Worm (Caenorhabditis elegans) whole organism, young adult: ENCODE measurements around the gene tos-1.

Experiments used
- F22D6.2 ChIP-seq: sonication (generic microtip); optimal IDR thresholded peaks from 2 replicates; lab custom pipeline; 2016; ENCODE audit warnings: mild to moderate bottlenecking, missing genetic modification characterization, missing compliant biosample characterization
- F23B12.7 ChIP-seq: sonication (generic microtip); optimal IDR thresholded peaks from 2 replicates; lab custom pipeline; 2017; ENCODE audit warnings: missing genetic modification characterization, mild to moderate bottlenecking, missing compliant biosample characterization, antibody characterized with exemption, moderate library complexity; ENCODE audit not compliant: insufficient read depth
- F49E8.2 ChIP-seq: sonication (generic microtip); optimal IDR thresholded peaks from 3 replicates; lab custom pipeline; 2017; ENCODE audit warnings: missing genetic modification characterization, mild to moderate bottlenecking, missing compliant biosample characterization, antibody characterized with exemption, moderate library complexity; ENCODE audit not compliant: insufficient read depth
- K11D2.4 ChIP-seq: fragments of 200-800 bp; sonication (Bioruptor generic); IDR thresholded peaks from 2 replicates; pipeline ENCODE4 v1.3.6; 2022; ENCODE audit warnings: missing genetic modification reagents, missing genetic modification characterization, missing compliant biosample characterization
- K12H6.12 ChIP-seq: fragments of 200-800 bp; sonication (Bioruptor generic); optimal IDR thresholded peaks from 2 replicates; lab custom pipeline; 2018; ENCODE audit warnings: mild to moderate bottlenecking, missing genetic modification characterization, missing compliant biosample characterization
- Y53F4B.3 ChIP-seq: fragments of 200-800 bp; sonication (Bioruptor generic); IDR thresholded peaks from 2 replicates; pipeline ENCODE4 v1.3.6; 2022; ENCODE audit warnings: missing genetic modification reagents, missing genetic modification characterization, missing compliant biosample characterization
- Y53G8AR.9 ChIP-seq: fragments of 200-800 bp; sonication (Bioruptor generic); conservative IDR thresholded peaks from 2 replicates; pipeline ENCODE4 v1.3.6; 2022; ENCODE audit warnings: missing genetic modification reagents, missing genetic modification characterization, missing compliant biosample characterization
- aptf-2 ChIP-seq: fragments of 200-800 bp; sonication (Bioruptor generic); conservative IDR thresholded peaks from 2 replicates; pipeline ENCODE4 v1.3.6; 2022; ENCODE audit warnings: missing genetic modification reagents, missing genetic modification characterization, missing compliant biosample characterization
- aptf-3 ChIP-seq: fragments of 200-800 bp; sonication (Bioruptor generic); IDR thresholded peaks from 2 replicates; pipeline ENCODE4 v1.3.6; 2022; ENCODE audit warnings: missing genetic modification characterization, missing compliant biosample characterization
- athp-1 ChIP-seq: sonication (generic microtip); optimal IDR thresholded peaks from 2 replicates; lab custom pipeline; 2017; ENCODE audit warnings: mild to moderate bottlenecking, missing genetic modification characterization, missing compliant biosample characterization
- attf-5 ChIP-seq: fragments of 200-800 bp; sonication (Bioruptor generic); optimal IDR thresholded peaks from 2 replicates; lab custom pipeline; 2018; ENCODE audit warnings: mild to moderate bottlenecking, missing genetic modification characterization, missing compliant biosample characterization
- attf-6 ChIP-seq: fragments of 200-800 bp; sonication (Bioruptor generic); IDR thresholded peaks from 2 replicates; pipeline ENCODE4 v1.3.6; 2022; ENCODE audit warnings: missing genetic modification reagents, missing genetic modification characterization, missing compliant biosample characterization
- cebp-2 ChIP-seq: fragments of 200-800 bp; sonication (Bioruptor generic); IDR thresholded peaks from 2 replicates; pipeline ENCODE4 v1.3.6; 2022; ENCODE audit warnings: missing genetic modification characterization, missing compliant biosample characterization
- ceh-40 ChIP-seq: fragments of 200-800 bp; sonication (Bioruptor generic); IDR thresholded peaks from 2 replicates; pipeline ENCODE4 v1.3.6; 2022; ENCODE audit warnings: missing genetic modification characterization, missing compliant biosample characterization
- ceh-91 ChIP-seq: fragments of 200-800 bp; sonication (Bioruptor generic); IDR thresholded peaks from 2 replicates; pipeline ENCODE4 v1.3.6; 2022; ENCODE audit warnings: missing genetic modification reagents, missing genetic modification characterization, missing compliant biosample characterization
- dox-1 ChIP-seq: fragments of 200-800 bp; sonication (Bioruptor generic); IDR thresholded peaks from 2 replicates; pipeline ENCODE4 v1.3.6; 2022; ENCODE audit warnings: missing genetic modification reagents, missing genetic modification characterization, missing compliant biosample characterization
- dpff-1 ChIP-seq: sonication (generic microtip); optimal IDR thresholded peaks from 2 replicates; lab custom pipeline; 2017; ENCODE audit warnings: mild to moderate bottlenecking, missing genetic modification characterization, missing compliant biosample characterization
- dpl-1 ChIP-seq: fragments of 150-350 bp; optimal IDR thresholded peaks from 2 replicates; lab custom pipeline; 2014; ENCODE audit warnings: missing biosample characterization, missing genetic modification reagents, missing genetic modification characterization
- efl-1 ChIP-seq: fragments of 150-350 bp; optimal IDR thresholded peaks from 2 replicates; lab custom pipeline; 2014; ENCODE audit warnings: missing biosample characterization, missing genetic modification reagents, missing genetic modification characterization
- fkh-3 ChIP-seq: sonication (generic microtip); optimal IDR thresholded peaks from 2 replicates; lab custom pipeline; 2016; ENCODE audit warnings: mild to moderate bottlenecking, missing genetic modification characterization, missing compliant biosample characterization
- hrde-1 ChIP-seq: sonication (generic microtip); optimal IDR thresholded peaks from 2 replicates; lab custom pipeline; 2016; ENCODE audit warnings: missing genetic modification characterization, mild to moderate bottlenecking, missing compliant biosample characterization, moderate library complexity, missing genotype, missing genetic modification reagents, borderline replicate concordance
- let-526 ChIP-seq: fragments of 200-800 bp; sonication (Bioruptor generic); IDR thresholded peaks from 2 replicates; pipeline ENCODE4 v1.3.6; 2022; ENCODE audit warnings: missing genetic modification reagents, missing genetic modification characterization, missing compliant biosample characterization
- let-607 ChIP-seq, 2 experiments: fragments of 200-800 bp in 1 of 2; sonication (Bioruptor generic) in 1 of 2; sonication (generic microtip) in 1 of 2; optimal IDR thresholded peaks; 2 replicates each; lab custom pipeline; 2016 to 2018; ENCODE audit warnings: mild to moderate bottlenecking in 2 of 2, missing compliant biosample characterization in 2 of 2, missing genetic modification characterization in 2 of 2, moderate library complexity in 2 of 2, missing genotype in 1 of 2
- lin-26 ChIP-seq: fragments of 200-800 bp; sonication (Bioruptor generic); IDR thresholded peaks from 2 replicates; pipeline ENCODE4 v1.3.6; 2022; ENCODE audit warnings: missing genetic modification reagents, missing genetic modification characterization, missing compliant biosample characterization
- lin-35 ChIP-seq, 3 experiments: fragments of 150-350 bp in 2 of 3; sonication (generic microtip) in 1 of 3; optimal IDR thresholded peaks; 2 replicates each; lab custom pipeline; 2014 to 2018; ENCODE audit warnings: missing biosample characterization in 3 of 3, missing genetic modification characterization in 3 of 3, missing genetic modification reagents in 3 of 3
- madf-10 ChIP-seq: sonication (generic microtip); optimal IDR thresholded peaks from 2 replicates; lab custom pipeline; 2016; ENCODE audit warnings: mild to moderate bottlenecking, missing genetic modification characterization, missing compliant biosample characterization
- madf-6 ChIP-seq: fragments of 200-800 bp; sonication (Bioruptor generic); IDR thresholded peaks from 2 replicates; pipeline ENCODE4 v1.3.6; 2022; ENCODE audit warnings: missing genetic modification reagents, missing genetic modification characterization, missing compliant biosample characterization
- madf-8 ChIP-seq: fragments of 200-800 bp; sonication (Bioruptor generic); conservative IDR thresholded peaks from 2 replicates; pipeline ENCODE4 v1.3.6; 2022; ENCODE audit warnings: missing genetic modification reagents, missing genetic modification characterization, missing compliant biosample characterization
- mxl-1 ChIP-seq: sonication (generic microtip); optimal IDR thresholded peaks from 2 replicates; lab custom pipeline; 2016; ENCODE audit warnings: missing genetic modification characterization, missing compliant biosample characterization
- nhr-27 ChIP-seq: fragments of 200-800 bp; sonication (Bioruptor generic); optimal IDR thresholded peaks from 2 replicates; lab custom pipeline; 2018; ENCODE audit warnings: mild to moderate bottlenecking, missing genetic modification characterization, moderate library complexity, missing compliant biosample characterization
- nhr-80 ChIP-seq: sonication (generic microtip); optimal IDR thresholded peaks from 2 replicates; lab custom pipeline; 2016; ENCODE audit warnings: missing genetic modification characterization, missing compliant biosample characterization
- rpc-1 ChIP-seq, 2 experiments: fragments of 150-350 bp in 1 of 2; sonication (generic microtip) in 1 of 2; optimal IDR thresholded peaks; 2 replicates each; lab custom pipeline; 2014 to 2018; ENCODE audit warnings: missing biosample characterization in 1 of 2, missing genetic modification characterization in 1 of 2, missing genetic modification reagents in 1 of 2, missing genotype in 1 of 2
- sea-2 ChIP-seq: fragments of 200-800 bp; sonication (Bioruptor generic); IDR thresholded peaks from 2 replicates; pipeline ENCODE4 v1.3.6; 2022; ENCODE audit warnings: missing genetic modification characterization, missing compliant biosample characterization
- snpc-4 ChIP-seq, 5 experiments: fragments of 150-350 bp in 1 of 5; sonication (generic microtip) in 4 of 5; optimal IDR thresholded peaks; 2 replicates each; lab custom pipeline; 2014 to 2018; ENCODE audit warnings: missing genetic modification characterization in 5 of 5, missing biosample characterization in 3 of 5, antibody characterized with exemption in 2 of 5, mild to moderate bottlenecking in 2 of 5, missing compliant biosample characterization in 2 of 5, missing genotype in 2 of 5, moderate library complexity in 2 of 5, missing genetic modification reagents in 1 of 5

tos-1 gene

ce11 chrV:9326903-9327302, 17.1 kb downstream of the tos-1 start (continued):
- no peak for TF ChIP-seq K11D2.4 (GFP tag; lab: Robert Waterston, UW)
- no peak for TF ChIP-seq attf-5 (GFP tag; lab: Kevin White, UChicago)
- no peak for TF ChIP-seq mxl-1 (tag; lab: Kevin White, UChicago)
- no peak for TF ChIP-seq attf-6 (GFP tag; lab: Robert Waterston, UW)
- TF ChIP-seq aptf-3 (GFP tag; lab: Robert Waterston, UW), result no peak
- TF ChIP-seq dpff-1 (tag; lab: Kevin White, UChicago), result peak; percentile 4
- peak; percentile 9 for TF ChIP-seq K12H6.12 (tag; lab: Kevin White, UChicago)
- TF ChIP-seq let-607 (tag; optimal IDR thresholded peaks at IDR 0.05; lab: Kevin White, UChicago), result no peak
- no peak for TF ChIP-seq madf-8
- TF ChIP-seq fkh-3 (tag; lab: Kevin White, UChicago), result no peak
- peak; percentile 72 for TF ChIP-seq hrde-1 (tag; lab: Kevin White, UChicago)
- no peak for TF ChIP-seq madf-10 (tag; lab: Kevin White, UChicago)
- no peak for TF ChIP-seq aptf-2
- no peak for TF ChIP-seq cebp-2 (GFP tag; lab: Robert Waterston, UW)
- TF ChIP-seq F23B12.7 (tag; lab: Kevin White, UChicago), result no peak
- peak in 1 of 3 experiments; percentile 12 for TF ChIP-seq lin-35 (GFP tag; optimal IDR thresholded peaks at IDR 0.05; lab: Kevin White, UChicago)
- 0 out of 2 replicates have a peak, but pooled peaks have one; percentile 56 for TF ChIP-seq Y53G8AR.9
- TF ChIP-seq rpc-1 (optimal IDR thresholded peaks at IDR 0.05; lab: Kevin White, UChicago), result no peak
- no peak for TF ChIP-seq rpc-1 (tag; optimal IDR thresholded peaks at IDR 0.05; lab: Kevin White, UChicago)
- TF ChIP-seq, all 124 proteins: peak for 15

ce11 chrV:9324167-9324566, 19.8 kb downstream of the tos-1 start:
- no peak for TF ChIP-seq let-526
- TF ChIP-seq ceh-91 (GFP tag; lab: Robert Waterston, UW), result no peak
- no peak for TF ChIP-seq dox-1
- peak; percentile 54 for TF ChIP-seq nhr-80
- no peak for TF ChIP-seq F49E8.2
- no peak for TF ChIP-seq ceh-40 (GFP tag; lab: Robert Waterston, UW)
- no peak for TF ChIP-seq lin-26 (GFP tag; lab: Robert Waterston, UW)
- no peak for TF ChIP-seq mxl-1 (tag; lab: Kevin White, UChicago)

DNA sequence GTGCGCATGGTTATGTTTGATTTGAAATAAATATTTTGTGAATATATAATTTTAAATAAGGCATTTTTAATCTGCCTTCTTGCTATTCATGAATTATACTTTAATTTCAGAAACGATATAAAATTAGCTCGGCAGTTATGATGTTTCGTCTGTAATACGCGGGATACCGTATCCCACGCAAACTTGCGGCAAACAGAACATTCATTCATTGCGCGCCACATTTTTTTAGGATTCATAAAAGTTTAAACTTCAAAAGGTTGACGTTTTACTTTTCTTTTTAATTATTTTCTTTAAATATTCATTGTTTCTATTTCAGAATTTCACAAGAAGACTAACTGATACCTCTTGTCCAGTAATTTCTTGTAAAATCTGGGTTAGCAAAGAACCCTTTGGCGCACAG, 21.1 kb downstream of the tos-1 start, which contains the start of gene tag-153:
Gene tag-153, plus strand, starts transcription at position 200 of the 400 bp plus-strand sequence.
- TF ChIP-seq F22D6.2 (tag; lab: Kevin White, UChicago), result no peak
- TF ChIP-seq dpl-1 (GFP tag; lab: Kevin White, UChicago), result peak; percentile 17
- TF ChIP-seq nhr-27, result no peak
- TF ChIP-seq let-607 (tag; optimal IDR thresholded peaks at IDR 0.05; lab: Kevin White, UChicago), result no peak
- TF ChIP-seq snpc-4 (GFP tag; optimal IDR thresholded peaks at IDR 0.05; lab: Kevin White, UChicago), result no peak
- no peak for TF ChIP-seq snpc-4 (tag; optimal IDR thresholded peaks at IDR 0.05; lab: Kevin White, UChicago)
- TF ChIP-seq athp-1 (tag; lab: Kevin White, UChicago), result no peak
- peak; percentile 66 for TF ChIP-seq efl-1
- peak; percentile 62; the same call in 1 of the 2 replicates for TF ChIP-seq madf-6 (GFP tag; lab: Robert Waterston, UW)
- TF ChIP-seq sea-2, result no peak
- no peak for TF ChIP-seq aptf-3 (GFP tag; lab: Robert Waterston, UW)

- TF ChIP-seq nhr-80 (peak; percentile 33), Y53F4B.3 (GFP tag; lab: Robert Waterston, UW) (no peak)
These were observed 22.8 kb downstream of the tos-1 start, which contains the start of gene F44A2.7 for ce11 chrV:9321185-9321584. F44A2.7 (plus strand) TSS chrV:9321485.
